Worm (Caenorhabditis elegans): Measurements from ENCODE around the gene fbxa-167.

fbxa-167 gene

DNA sequence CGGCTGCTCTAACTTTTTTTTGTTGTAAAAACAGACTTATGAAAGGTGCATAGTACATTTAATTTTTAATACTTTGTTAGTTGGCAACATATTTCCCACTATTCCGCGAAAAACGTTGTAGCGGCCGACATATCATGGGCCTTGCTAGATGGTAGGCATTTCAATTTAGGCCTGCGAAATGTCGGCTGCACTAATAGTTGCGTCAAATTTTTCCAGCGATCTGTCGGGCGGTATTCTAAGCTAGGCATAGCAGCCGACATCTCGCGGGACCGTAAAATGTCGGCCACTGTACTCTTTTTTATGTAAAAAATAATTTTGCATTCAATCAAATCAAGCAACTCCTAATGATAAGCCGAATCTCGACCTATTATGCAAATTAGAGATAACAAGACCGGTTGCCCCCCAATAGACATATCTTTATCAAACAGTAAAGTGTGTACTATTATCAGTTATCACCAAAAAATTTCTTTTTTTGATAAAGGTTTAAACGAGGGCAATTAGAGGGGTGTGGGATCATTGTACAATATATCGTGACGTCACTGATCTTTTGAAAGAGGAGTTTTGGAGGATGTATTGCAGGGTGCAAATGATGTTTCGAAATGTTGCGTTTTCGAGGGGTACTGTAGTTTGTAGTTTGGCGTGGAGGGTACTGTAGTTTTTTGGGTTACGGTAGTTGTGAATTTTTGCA, 23.8 kb downstream of the fbxa-167 start:
- TF ChIP-seq ceh-36 (tag; optimal IDR thresholded peaks at IDR 0.05) (no peak), F13C5.2 (tag; optimal IDR thresholded peaks at IDR 0.05) (no peak), flt-1 (GFP tag; IDR thresholded peaks at IDR 0.05) (no peak), ceh-13 (GFP tag; optimal IDR thresholded peaks at IDR 0.05) (no peak), tbx-37 (GFP tag; conservative IDR thresholded peaks at IDR 0.05) (no peak), B0310.2 (tag; optimal IDR thresholded peaks at IDR 0.05) (no peak), hnd-1 (tag; optimal IDR thresholded peaks at IDR 0.05) (no peak), hmg-4 (GFP tag; optimal IDR thresholded peaks at IDR 0.05) (no peak), hmbx-1 (tag; optimal IDR thresholded peaks at IDR 0.05) (no peak), ets-7 (tag; optimal IDR thresholded peaks at IDR 0.05) (no peak), sea-1 (GFP tag; conservative IDR thresholded peaks at IDR 0.05) (no peak), pes-1 (GFP tag; IDR thresholded peaks at IDR 0.05) (no peak), tra-4 (tag; optimal IDR thresholded peaks at IDR 0.05) (no peak), scrt-1 (GFP tag; IDR thresholded peaks at IDR 0.05) (no peak), tbx-11 (GFP tag; IDR thresholded peaks at IDR 0.05) (no peak), ama-1 (optimal IDR thresholded peaks at IDR 0.05) (no peak), aly-1 (tag; optimal IDR thresholded peaks at IDR 0.05) (no peak)

DNA sequence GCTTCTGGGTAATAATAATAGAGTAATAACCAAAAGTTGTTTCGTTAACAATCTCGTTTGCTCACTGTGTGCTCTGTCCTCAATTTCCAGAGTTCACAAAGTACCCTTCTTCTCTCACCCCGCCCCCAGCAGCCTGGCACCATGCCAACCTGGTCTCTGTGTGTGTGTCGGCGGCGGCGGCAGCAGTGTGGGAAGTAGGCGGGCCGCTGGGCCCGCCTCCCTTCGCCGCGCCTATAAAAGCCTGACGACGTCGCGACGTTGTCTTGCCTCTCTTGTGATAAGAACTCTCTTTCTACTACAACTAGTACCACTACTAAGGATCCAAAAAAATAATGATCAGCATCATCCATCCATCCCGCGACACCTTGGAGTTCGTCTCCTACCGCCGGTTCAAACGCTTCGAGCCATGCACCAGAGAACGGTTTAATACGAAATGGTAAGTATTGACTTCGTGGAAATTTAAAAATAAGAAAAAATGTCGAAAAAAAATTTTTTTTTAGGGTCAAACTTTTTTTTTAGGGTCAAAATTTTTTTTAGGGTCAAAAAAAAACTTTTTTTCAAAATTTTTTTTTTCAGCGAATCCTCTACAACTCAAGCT, 27.7 kb downstream of the fbxa-167 start, which contains the start of gene C31C9.7:
TSS of gene C31C9.7 (plus strand) at position 261 of the 598 bp plus-strand sequence.
- TF ChIP-seq hmg-4 (GFP tag; optimal IDR thresholded peaks at IDR 0.05) (no peak), scrt-1 (GFP tag; IDR thresholded peaks at IDR 0.05) (no peak), tbx-37 (GFP tag; conservative IDR thresholded peaks at IDR 0.05) (no peak), aly-1 (tag; optimal IDR thresholded peaks at IDR 0.05) (no peak)

DNA sequence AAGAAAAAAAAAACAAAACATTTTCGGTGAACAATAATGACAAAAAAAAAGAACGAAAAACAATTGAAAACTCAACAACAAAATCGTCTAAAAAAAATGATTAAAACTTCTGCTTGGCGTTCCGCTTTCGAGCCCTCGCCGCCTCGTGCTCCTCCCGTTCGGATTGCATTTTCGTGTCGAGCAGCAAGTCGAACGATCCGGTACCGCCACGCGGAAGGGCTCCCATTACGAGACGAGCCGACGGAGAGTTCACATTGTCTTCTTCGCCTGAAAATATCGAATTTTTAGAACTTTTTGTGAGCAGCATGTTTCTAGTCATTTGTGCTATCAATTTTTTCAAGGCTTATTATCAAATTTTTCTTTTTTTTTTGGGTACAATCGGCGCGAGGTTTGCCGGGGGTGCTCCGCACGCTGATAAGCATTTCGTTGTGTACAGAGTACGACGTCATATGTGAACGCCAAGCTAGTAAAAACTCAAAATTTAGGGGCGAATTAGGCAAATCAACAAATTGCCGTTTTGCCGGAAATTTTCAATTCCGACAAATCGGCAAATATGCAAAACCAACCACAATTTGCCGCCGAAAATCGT, 29.5 kb downstream of the fbxa-167 start:
- TF ChIP-seq pes-1 (GFP tag; IDR thresholded peaks at IDR 0.05) (no peak), ceh-13 (GFP tag; optimal IDR thresholded peaks at IDR 0.05) (no peak), sea-1 (GFP tag; conservative IDR thresholded peaks at IDR 0.05) (no peak), scrt-1 (GFP tag; IDR thresholded peaks at IDR 0.05) (no peak), aly-1 (tag; optimal IDR thresholded peaks at IDR 0.05) (no peak), ets-7 (tag; optimal IDR thresholded peaks at IDR 0.05) (no peak), flt-1 (GFP tag; IDR thresholded peaks at IDR 0.05) (no peak), tbx-37 (GFP tag; conservative IDR thresholded peaks at IDR 0.05) (no peak), tbx-11 (GFP tag; IDR thresholded peaks at IDR 0.05) (no peak), ama-1 (optimal IDR thresholded peaks at IDR 0.05) (no peak), hmg-4 (GFP tag; optimal IDR thresholded peaks at IDR 0.05) (no peak), ceh-36 (tag; optimal IDR thresholded peaks at IDR 0.05) (no peak), B0310.2 (tag; optimal IDR thresholded peaks at IDR 0.05) (no peak), F13C5.2 (tag; optimal IDR thresholded peaks at IDR 0.05) (no peak), hnd-1 (tag; optimal IDR thresholded peaks at IDR 0.05) (no peak), hmbx-1 (tag; optimal IDR thresholded peaks at IDR 0.05) (no peak), tra-4 (tag; optimal IDR thresholded peaks at IDR 0.05) (no peak)

DNA sequence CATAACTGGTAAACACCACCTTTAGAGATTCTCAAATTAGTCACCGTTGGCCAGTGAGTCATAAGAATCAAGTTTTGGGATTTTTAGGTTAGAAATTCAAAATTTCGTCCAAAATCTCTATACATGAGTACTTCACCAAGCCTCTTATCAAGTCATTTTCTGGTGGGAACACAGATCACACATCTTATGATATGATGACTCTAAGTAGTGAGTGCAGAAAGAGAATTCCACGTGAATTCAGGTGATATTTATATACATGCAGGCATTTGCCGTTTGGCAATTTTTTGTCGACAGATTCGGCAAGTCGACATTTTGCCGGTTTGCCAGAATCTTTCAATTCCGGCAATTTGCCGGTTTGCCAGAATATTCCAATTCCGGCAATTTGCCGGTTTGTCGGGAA, 30.8 kb downstream of the fbxa-167 start:
- TF ChIP-seq hnd-1 (tag; optimal IDR thresholded peaks at IDR 0.05), result no peak
- TF ChIP-seq ama-1 (optimal IDR thresholded peaks at IDR 0.05), result no peak
- TF ChIP-seq sea-1 (GFP tag; conservative IDR thresholded peaks at IDR 0.05), result no peak
- no peak for TF ChIP-seq hmg-4 (GFP tag; optimal IDR thresholded peaks at IDR 0.05)
- no peak for TF ChIP-seq ceh-36 (tag; optimal IDR thresholded peaks at IDR 0.05)
- TF ChIP-seq aly-1 (tag; optimal IDR thresholded peaks at IDR 0.05), result no peak
- TF ChIP-seq pes-1 (GFP tag; IDR thresholded peaks at IDR 0.05), result no peak
- no peak for TF ChIP-seq scrt-1 (GFP tag; IDR thresholded peaks at IDR 0.05)
- TF ChIP-seq flt-1 (GFP tag; IDR thresholded peaks at IDR 0.05), result no peak
- TF ChIP-seq ets-7 (tag; optimal IDR thresholded peaks at IDR 0.05), result no peak
- TF ChIP-seq hmbx-1 (tag; optimal IDR thresholded peaks at IDR 0.05), result no peak
- no peak for TF ChIP-seq tbx-11 (GFP tag; IDR thresholded peaks at IDR 0.05)
- TF ChIP-seq B0310.2 (tag; optimal IDR thresholded peaks at IDR 0.05), result no peak
- TF ChIP-seq tbx-37 (GFP tag; conservative IDR thresholded peaks at IDR 0.05), result no peak
- TF ChIP-seq tra-4 (tag; optimal IDR thresholded peaks at IDR 0.05), result no peak
- TF ChIP-seq ceh-13 (GFP tag; optimal IDR thresholded peaks at IDR 0.05), result no peak
- TF ChIP-seq F13C5.2 (tag; optimal IDR thresholded peaks at IDR 0.05), result no peak

DNA sequence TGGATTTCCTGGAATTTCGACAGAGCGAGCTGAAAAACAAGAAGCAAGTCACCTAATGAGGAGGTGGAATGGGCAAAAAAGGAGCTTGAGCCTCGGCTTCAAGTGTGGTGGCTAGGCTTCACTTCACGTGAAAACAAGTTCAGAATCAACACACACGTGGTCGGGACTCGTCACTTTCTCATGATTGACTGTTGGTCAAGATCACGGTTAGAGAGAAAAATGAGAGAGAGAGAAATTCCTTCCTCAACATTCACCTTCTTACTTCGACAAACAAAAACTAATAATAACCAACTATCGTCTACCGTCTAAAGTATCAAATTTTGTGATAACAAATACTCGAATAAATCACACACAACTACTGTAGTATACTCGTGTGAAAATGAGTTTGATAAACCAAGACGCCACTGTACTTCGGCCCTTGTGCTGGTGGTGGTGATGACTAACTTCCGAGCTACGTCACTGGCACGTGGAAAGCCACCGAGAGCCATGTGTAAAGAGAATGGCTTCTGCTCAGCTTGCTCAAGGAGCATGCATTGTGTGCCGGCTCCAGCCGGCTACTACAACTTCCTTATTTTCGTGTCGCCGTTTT, 32.4 kb downstream of the fbxa-167 start:
- no peak for TF ChIP-seq B0310.2 (tag; optimal IDR thresholded peaks at IDR 0.05)
- TF ChIP-seq scrt-1 (GFP tag; IDR thresholded peaks at IDR 0.05), result no peak
- no peak for TF ChIP-seq pes-1 (GFP tag; IDR thresholded peaks at IDR 0.05)
- no peak for TF ChIP-seq tra-4 (tag; optimal IDR thresholded peaks at IDR 0.05)
- TF ChIP-seq hnd-1 (tag; optimal IDR thresholded peaks at IDR 0.05), result no peak

DNA sequence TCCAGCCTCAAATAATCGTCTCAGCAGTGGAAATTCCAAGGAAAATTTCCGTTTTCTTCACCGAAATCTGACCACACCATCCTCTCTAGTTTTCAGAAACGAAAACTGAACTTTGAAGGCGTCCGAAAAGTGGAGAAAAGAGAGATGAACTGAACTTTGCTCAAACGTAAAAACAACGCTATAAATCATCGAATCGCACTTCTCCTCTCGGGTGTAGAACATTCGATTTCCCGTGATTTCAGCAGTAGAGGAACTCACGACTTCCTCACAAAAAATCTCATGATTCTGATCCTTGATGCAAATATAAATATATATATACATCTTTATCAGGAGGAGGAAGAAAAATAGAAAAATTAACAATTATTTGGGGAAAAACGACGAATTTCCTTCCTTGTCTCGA, 33.9 kb downstream of the fbxa-167 start:
- no peak for TF ChIP-seq pes-1 (GFP tag; IDR thresholded peaks at IDR 0.05)
- no peak for TF ChIP-seq sea-1 (GFP tag; conservative IDR thresholded peaks at IDR 0.05)
- TF ChIP-seq ama-1 (optimal IDR thresholded peaks at IDR 0.05), result no peak
- TF ChIP-seq ets-7 (tag; optimal IDR thresholded peaks at IDR 0.05), result no peak
- no peak for TF ChIP-seq flt-1 (GFP tag; IDR thresholded peaks at IDR 0.05)
- TF ChIP-seq scrt-1 (GFP tag; IDR thresholded peaks at IDR 0.05), result no peak
- TF ChIP-seq hmg-4 (GFP tag; optimal IDR thresholded peaks at IDR 0.05), result no peak
- no peak for TF ChIP-seq ceh-36 (tag; optimal IDR thresholded peaks at IDR 0.05)
- TF ChIP-seq hmbx-1 (tag; optimal IDR thresholded peaks at IDR 0.05), result no peak
- no peak for TF ChIP-seq ceh-13 (GFP tag; optimal IDR thresholded peaks at IDR 0.05)
- no peak for TF ChIP-seq F13C5.2 (tag; optimal IDR thresholded peaks at IDR 0.05)
- TF ChIP-seq aly-1 (tag; optimal IDR thresholded peaks at IDR 0.05), result no peak
- TF ChIP-seq B0310.2 (tag; optimal IDR thresholded peaks at IDR 0.05), result no peak
- no peak for TF ChIP-seq tra-4 (tag; optimal IDR thresholded peaks at IDR 0.05)
- no peak for TF ChIP-seq hnd-1 (tag; optimal IDR thresholded peaks at IDR 0.05)
- TF ChIP-seq tbx-11 (GFP tag; IDR thresholded peaks at IDR 0.05), result no peak
- no peak for TF ChIP-seq tbx-37 (GFP tag; conservative IDR thresholded peaks at IDR 0.05)
